Worm (Caenorhabditis elegans) whole organism, mixed stage, embryonic: ENCODE measurements around the gene fut-4.

Experiments used
- nhr-76 ChIP-seq: sonication (generic microtip); optimal IDR thresholded peaks from 2 replicates; lab custom pipeline; 2017; ENCODE audit warnings: missing biosample characterization, missing genetic modification characterization
- sptf-1 ChIP-seq: sonication (generic microtip); optimal IDR thresholded peaks from 2 replicates; lab custom pipeline; 2017; ENCODE audit warnings: mild to moderate bottlenecking, missing genetic modification characterization, moderate library complexity, missing compliant biosample characterization
- unc-62 ChIP-seq: fragments of 150-350 bp; optimal IDR thresholded peaks from 2 replicates; lab custom pipeline; 2014; ENCODE audit warnings: missing biosample characterization, missing genetic modification reagents, missing genetic modification characterization

DNA sequence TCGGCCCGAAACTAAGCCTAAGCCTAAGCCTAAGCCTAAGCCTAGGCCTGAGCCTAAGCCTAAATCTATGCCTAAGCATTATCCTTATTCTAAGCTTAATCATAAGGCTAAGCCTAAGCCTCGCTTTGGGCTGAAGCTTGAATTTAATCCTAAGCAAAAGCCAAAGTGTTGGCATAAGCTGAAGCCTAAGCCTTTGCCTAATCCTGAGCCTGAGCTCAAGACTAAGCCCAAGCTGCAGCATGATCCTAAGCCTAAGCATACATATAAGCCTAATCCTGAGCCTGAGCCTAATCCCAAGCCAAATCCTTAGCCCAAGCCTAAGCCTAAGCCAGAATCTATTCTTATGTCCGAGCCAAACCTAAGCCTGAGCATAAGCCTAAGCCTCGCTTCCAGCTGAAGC lies 24.2 kb upstream of the fut-4 start:
- TF ChIP-seq sptf-1 (tag; lab: Kevin White, UChicago) = no peak
- no peak for TF ChIP-seq unc-62 (GFP tag; lab: Kevin White, UChicago)
- TF ChIP-seq nhr-76 (tag; lab: Kevin White, UChicago) = no peak
